Fruit fly (Drosophila melanogaster) whole organism, embryonic: Measurements from ENCODE around the gene mwh.

ENCODE experiments used
- Aef1 ChIP-seq: fragments of 200-800 bp; sonication (Bioruptor generic); IDR thresholded peaks from 3 replicates; pipeline ENCODE4 v1.3.6; 2022; ENCODE audit warnings: missing biosample characterization, missing genetic modification characterization
- Antp ChIP-seq: fragments of 200-800 bp; sonication (Bioruptor generic); optimal IDR thresholded peaks from 3 replicates; lab custom pipeline; 2016; ENCODE audit warnings: missing biosample characterization, missing genetic modification characterization
- Awh ChIP-seq: fragments of 200-800 bp; sonication (Bioruptor generic); IDR thresholded peaks from 2 replicates; pipeline ENCODE4, ENCODE4 v1.3.6; 2022; ENCODE audit warnings: missing biosample characterization, missing genetic modification characterization
- BEAF-32 ChIP-seq: fragments of 200-800 bp; sonication (Bioruptor generic); optimal IDR thresholded peaks from 3 replicates; lab custom pipeline; 2017; ENCODE audit warnings: missing biosample characterization, missing genetic modification characterization, mild to moderate bottlenecking, moderate library complexity, missing genetic modification reagents
- CG10209 ChIP-seq: fragments of 200-800 bp; sonication (Bioruptor generic); optimal IDR thresholded peaks from 3 replicates; lab custom pipeline; 2017; ENCODE audit warnings: missing biosample characterization, mild to moderate bottlenecking, missing genetic modification characterization, missing genetic modification reagents
- CG10267 ChIP-seq: fragments of 200-800 bp; sonication (Bioruptor generic); optimal IDR thresholded peaks from 2 replicates; lab custom pipeline; 2018; ENCODE audit warnings: missing biosample characterization, mild to moderate bottlenecking, missing genetic modification characterization, moderate library complexity
- CG10431 ChIP-seq: fragments of 200-800 bp; sonication (Bioruptor generic); optimal IDR thresholded peaks from 3 replicates; lab custom pipeline; 2018; ENCODE audit warnings: missing biosample characterization, mild to moderate bottlenecking, missing genetic modification characterization
- CG10979 ChIP-seq: fragments of 200-800 bp; sonication (Bioruptor generic); optimal IDR thresholded peaks from 2 replicates; lab custom pipeline; 2018; ENCODE audit warnings: missing biosample characterization, mild to moderate bottlenecking, missing genetic modification characterization, moderate library complexity
- CG11560 ChIP-seq: fragments of 200-800 bp; sonication (Bioruptor generic); IDR thresholded peaks from 3 replicates; pipeline ENCODE4 v1.3.6; 2022; ENCODE audit warnings: missing biosample characterization, missing genetic modification characterization
- CG12219 ChIP-seq: fragments of 200-800 bp; sonication (Bioruptor generic); optimal IDR thresholded peaks from 3 replicates; lab custom pipeline; 2018; ENCODE audit warnings: missing biosample characterization, mild to moderate bottlenecking, missing genetic modification characterization
- CG12299 ChIP-seq: fragments of 200-800 bp; sonication (Bioruptor generic); optimal IDR thresholded peaks from 2 replicates; lab custom pipeline; 2018; ENCODE audit warnings: missing biosample characterization, mild to moderate bottlenecking, missing genetic modification characterization
- CG12942 ChIP-seq: fragments of 200-800 bp; sonication (Bioruptor generic); optimal IDR thresholded peaks from 3 replicates; lab custom pipeline; 2016; ENCODE audit warnings: missing biosample characterization, missing genetic modification characterization
- CG13424 ChIP-seq: fragments of 200-800 bp; sonication (Bioruptor generic); optimal IDR thresholded peaks from 2 replicates; lab custom pipeline; 2019; ENCODE audit warnings: missing biosample characterization, mild to moderate bottlenecking, missing genetic modification characterization, moderate library complexity
- CG14050 ChIP-seq: fragments of 200-800 bp; sonication (Bioruptor generic); IDR thresholded peaks from 3 replicates; pipeline ENCODE4 v1.3.6; 2022; ENCODE audit warnings: missing biosample characterization, missing genetic modification characterization
- CG15073 ChIP-seq: fragments of 200-800 bp; sonication (Bioruptor generic); optimal IDR thresholded peaks from 2 replicates; lab custom pipeline; 2016; ENCODE audit warnings: missing biosample characterization, missing genetic modification characterization
- CG15601 ChIP-seq: fragments of 200-800 bp; sonication (Bioruptor generic); optimal IDR thresholded peaks from 3 replicates; lab custom pipeline; 2019; ENCODE audit warnings: missing biosample characterization, mild to moderate bottlenecking, missing genetic modification characterization, moderate library complexity
- CG33213 ChIP-seq: fragments of 200-800 bp; sonication (Bioruptor generic); optimal IDR thresholded peaks from 3 replicates; lab custom pipeline; 2016; ENCODE audit warnings: missing biosample characterization, missing genetic modification characterization
- CG6791 ChIP-seq: fragments of 200-800 bp; sonication (Bioruptor generic); IDR thresholded peaks from 3 replicates; pipeline ENCODE4 v1.3.6; 2022; ENCODE audit warnings: missing biosample characterization, missing genetic modification characterization; ENCODE audit not compliant: partially characterized antibody
- CG7963 ChIP-seq: fragments of 200-800 bp; sonication (Bioruptor generic); IDR thresholded peaks from 3 replicates; pipeline ENCODE4 v1.3.6; 2022; ENCODE audit warnings: missing biosample characterization, missing genetic modification characterization; ENCODE audit not compliant: partially characterized antibody
- CG8089 ChIP-seq: fragments of 200-800 bp; sonication (Bioruptor generic); optimal IDR thresholded peaks from 3 replicates; lab custom pipeline; 2016; ENCODE audit warnings: missing biosample characterization, missing genetic modification characterization
- CG8924 ChIP-seq: fragments of 200-800 bp; optimal IDR thresholded peaks from 3 replicates; lab custom pipeline; 2019; ENCODE audit warnings: missing biosample characterization, mild to moderate bottlenecking, missing genetic modification characterization, moderate library complexity
- CG9215 ChIP-seq: fragments of 200-800 bp; sonication (Bioruptor generic); IDR thresholded peaks from 2 replicates; pipeline ENCODE4 v1.3.6; 2022; ENCODE audit warnings: missing biosample characterization, missing genetic modification characterization
- CHES-1-like ChIP-seq: fragments of 200-800 bp; sonication (Bioruptor generic); optimal IDR thresholded peaks from 2 replicates; lab custom pipeline; 2016; ENCODE audit warnings: missing biosample characterization, missing genetic modification characterization
- Fer2 ChIP-seq: fragments of 200-800 bp; sonication (Bioruptor generic); optimal IDR thresholded peaks from 2 replicates; lab custom pipeline; 2018; ENCODE audit warnings: missing biosample characterization, mild to moderate bottlenecking, missing genetic modification characterization, moderate library complexity
- Oaz ChIP-seq: fragments of 200-800 bp; sonication (Bioruptor generic); IDR thresholded peaks from 2 replicates; pipeline ENCODE4 v1.3.6; 2022; ENCODE audit warnings: missing biosample characterization, missing genetic modification characterization
- Rx ChIP-seq: fragments of 200-800 bp; sonication (Bioruptor generic); IDR thresholded peaks from 2 replicates; pipeline ENCODE4 v1.3.6; 2022; ENCODE audit warnings: missing biosample characterization, missing genetic modification characterization
- Usf ChIP-seq: fragments of 200-800 bp; sonication (Bioruptor generic); optimal IDR thresholded peaks from 2 replicates; lab custom pipeline; 2017; ENCODE audit warnings: missing genotype, missing biosample characterization, missing genetic modification characterization
- ato ChIP-seq: fragments of 200-800 bp; sonication (Bioruptor generic); IDR thresholded peaks from 2 replicates; pipeline ENCODE4 v1.3.6; 2022; ENCODE audit warnings: missing biosample characterization, missing genetic modification characterization; ENCODE audit not compliant: partially characterized antibody
- br ChIP-seq: fragments of >200 bp; optimal IDR thresholded peaks from 2 replicates; lab custom pipeline; 2017
- corto ChIP-seq: fragments of 200-800 bp; sonication (Bioruptor generic); optimal IDR thresholded peaks from 2 replicates; lab custom pipeline; 2016; ENCODE audit warnings: missing biosample characterization, mild to moderate bottlenecking, missing genetic modification characterization, moderate library complexity
- dati ChIP-seq: fragments of 200-800 bp; sonication (Bioruptor generic); IDR thresholded peaks from 2 replicates; pipeline ENCODE4 v1.3.6; 2022; ENCODE audit warnings: missing biosample characterization, missing genetic modification characterization
- dm ChIP-seq: fragments of 200-800 bp; sonication (Bioruptor generic); optimal IDR thresholded peaks from 3 replicates; lab custom pipeline; 2016; ENCODE audit warnings: missing biosample characterization, missing genetic modification characterization
- fd102C ChIP-seq: fragments of 200-800 bp; sonication (Bioruptor generic); optimal IDR thresholded peaks from 2 replicates; lab custom pipeline; 2018; ENCODE audit warnings: missing biosample characterization, mild to moderate bottlenecking, missing genetic modification characterization, moderate library complexity
- hbn ChIP-seq: fragments of 200-800 bp; sonication (Bioruptor generic); IDR thresholded peaks from 2 replicates; pipeline ENCODE4 v1.3.6; 2022; ENCODE audit warnings: missing biosample characterization, missing genetic modification characterization; ENCODE audit not compliant: partially characterized antibody
- jigr1 ChIP-seq: fragments of 200-800 bp; sonication (Bioruptor generic); IDR thresholded peaks from 3 replicates; pipeline ENCODE4 v1.3.6; 2022; ENCODE audit warnings: missing biosample characterization, missing genetic modification characterization
- kah ChIP-seq: fragments of 200-800 bp; sonication (Bioruptor generic); optimal IDR thresholded peaks from 2 replicates; lab custom pipeline; 2018; ENCODE audit warnings: missing biosample characterization, mild to moderate bottlenecking, missing genetic modification characterization
- lmd ChIP-seq: fragments of 200-800 bp; sonication (Bioruptor generic); IDR thresholded peaks from 2 replicates; pipeline ENCODE4 v1.3.6; 2022; ENCODE audit warnings: missing biosample characterization, missing genetic modification characterization
- p53 ChIP-seq: fragments of 200-800 bp; sonication (Bioruptor generic); optimal IDR thresholded peaks from 2 replicates; lab custom pipeline; 2016; ENCODE audit warnings: missing biosample characterization, missing genetic modification characterization
- pnt ChIP-seq: fragments of 200-800 bp; sonication (Bioruptor generic); optimal IDR thresholded peaks from 3 replicates; lab custom pipeline; 2016; ENCODE audit warnings: missing biosample characterization, missing genetic modification characterization
- sc ChIP-seq, 3 experiments: fragments of >200 bp in 2 of 3; fragments of 200-800 bp in 1 of 3; sonication (Bioruptor generic) in 1 of 3; optimal IDR thresholded peaks; 2 replicates in 2 of 3; 3 replicates in 1 of 3; lab custom pipeline; 2017; ENCODE audit warnings: mild to moderate bottlenecking in 1 of 3, missing biosample characterization in 1 of 3, missing genetic modification characterization in 1 of 3, missing genetic modification reagents in 1 of 3
- schlank ChIP-seq: fragments of 200-800 bp; sonication (Bioruptor generic); optimal IDR thresholded peaks from 2 replicates; lab custom pipeline; 2018; ENCODE audit warnings: missing biosample characterization, mild to moderate bottlenecking, missing genetic modification characterization
- scrt ChIP-seq: fragments of 200-800 bp; sonication (Bioruptor generic); optimal IDR thresholded peaks from 2 replicates; lab custom pipeline; 2018; ENCODE audit warnings: missing biosample characterization, mild to moderate bottlenecking, missing genetic modification characterization, moderate library complexity
- sim ChIP-seq: fragments of 200-800 bp; sonication (Bioruptor generic); IDR thresholded peaks from 2 replicates; pipeline ENCODE4 v1.3.6; 2022; ENCODE audit warnings: missing biosample characterization, missing genetic modification characterization
- slou ChIP-seq: fragments of 200-800 bp; sonication (Bioruptor generic); optimal IDR thresholded peaks from 3 replicates; lab custom pipeline; 2016; ENCODE audit warnings: missing biosample characterization, missing genetic modification characterization
- so ChIP-seq: fragments of 200-800 bp; sonication (Bioruptor generic); IDR thresholded peaks from 3 replicates; pipeline ENCODE4 v1.3.6; 2022; ENCODE audit warnings: missing biosample characterization, missing genetic modification characterization
- sob ChIP-seq: fragments of 200-800 bp; sonication (Bioruptor generic); IDR thresholded peaks from 2 replicates; pipeline ENCODE4 v1.3.6; 2022; ENCODE audit warnings: missing biosample characterization, missing genetic modification characterization
- sr ChIP-seq: fragments of 200-800 bp; sonication (Bioruptor generic); IDR thresholded peaks from 3 replicates; pipeline ENCODE4 v1.3.6; 2022; ENCODE audit warnings: missing biosample characterization, missing genetic modification characterization
- usp ChIP-seq: fragments of >200 bp; optimal IDR thresholded peaks from 2 replicates; lab custom pipeline; 2017; ENCODE audit warnings: missing biosample characterization, missing genetic modification characterization
- zfh2 ChIP-seq: fragments of 200-800 bp; sonication (Bioruptor generic); optimal IDR thresholded peaks from 2 replicates; lab custom pipeline; 2016; ENCODE audit warnings: missing biosample characterization, missing genetic modification characterization

mwh gene

DNA sequence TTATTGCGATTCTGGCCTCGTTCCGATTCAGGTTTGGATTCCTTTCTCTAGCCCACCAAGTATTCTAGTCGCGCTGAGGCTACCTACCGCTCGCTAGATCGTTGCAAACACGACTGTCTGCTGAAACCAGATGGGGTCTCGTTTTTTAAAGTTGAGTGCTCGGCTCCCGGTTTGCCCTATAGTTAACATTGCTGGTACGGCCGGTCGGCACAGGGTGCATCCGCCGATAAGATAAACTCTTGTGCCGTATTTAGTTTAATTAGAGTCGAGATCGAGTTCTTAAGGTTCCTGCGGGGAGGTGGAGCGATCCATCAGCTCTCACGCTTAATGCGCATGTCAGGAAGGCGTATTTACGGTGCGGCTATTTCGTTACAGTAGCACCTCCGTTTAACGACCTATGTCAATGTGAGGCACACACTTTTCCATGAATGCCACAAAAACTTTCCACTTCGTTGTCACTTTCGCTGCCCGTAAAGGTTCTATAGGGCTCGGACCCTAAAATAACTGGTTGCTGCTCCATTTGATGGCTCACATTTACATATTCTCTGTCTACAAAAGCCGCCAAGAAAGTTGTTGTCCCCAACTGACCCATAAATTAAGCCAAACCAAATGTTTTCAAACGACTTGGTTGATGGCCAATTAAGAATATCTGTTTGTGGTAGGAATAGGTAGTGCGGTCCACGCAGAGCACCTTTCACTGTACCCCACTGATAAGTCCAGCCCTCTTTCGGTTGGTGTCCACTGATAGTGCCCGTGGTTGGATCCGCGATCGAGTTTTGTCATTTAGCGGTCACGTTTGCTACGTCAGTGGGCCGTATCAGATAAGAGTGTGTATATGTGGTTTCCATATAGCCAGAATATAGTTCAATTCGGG, 4.3 kb downstream of the mwh start, which contains the start of gene CG9119 (continued):
- TF ChIP-seq usp (GFP tag; lab: Kevin White, UChicago) (no peak), CG15073 (GFP tag; lab: Kevin White, UChicago) (no peak), p53 (GFP tag; lab: Kevin White, UChicago) (peak; percentile 11), kah (GFP tag; lab: Kevin White, UChicago) (no peak), slou (GFP tag; lab: Kevin White, UChicago) (no peak), scrt (peak; percentile 53), CG15601 (tag; lab: Kevin White, UChicago) (peak; percentile 39), CG9215 (GFP tag; lab: Robert Waterston, UW) (peak; percentile 63), CHES-1-like (GFP tag; lab: Kevin White, UChicago) (peak; percentile 71), CG13424 (tag; lab: Kevin White, UChicago) (peak; percentile 65), br (no peak), lmd (peak; percentile 70), CG33213 (no peak), CG11560 (tag; lab: Robert Waterston, UW) (peak; percentile 59; the same call in 2 of the 3 replicates), sr (no peak; the same call in 2 of the 3 replicates), pnt (GFP tag; lab: Kevin White, UChicago) (peak; percentile 64), CG10267 (peak; percentile 25), fd102C (GFP tag; lab: Kevin White, UChicago) (no peak), sob (GFP tag; lab: Robert Waterston, UW) (peak; percentile 38; the same call in 1 of the 2 replicates), CG12299 (tag; lab: Kevin White, UChicago) (peak; percentile 29), BEAF-32 (no peak), dm (GFP tag; lab: Kevin White, UChicago) (no peak), schlank (peak; percentile 60), corto (no peak), CG10209 (peak; percentile 74), dati (GFP tag; lab: Robert Waterston, UW) (no peak), CG7963 (GFP tag; lab: Robert Waterston, UW) (no peak), sc (optimal IDR thresholded peaks at IDR 0.05; lab: Kevin White, UChicago) (no peak), sc (GFP tag; optimal IDR thresholded peaks at IDR 0.05; lab: Kevin White, UChicago) (peak; percentile 32), zfh2 (peak; percentile 66), CG10431 (GFP tag; lab: Kevin White, UChicago) (peak; percentile 35), CG8924 (tag; lab: Kevin White, UChicago) (peak; percentile 68), Oaz (GFP tag; lab: Robert Waterston, UW) (no peak), CG14050 (GFP tag; lab: Robert Waterston, UW) (peak; percentile 21; the same call in 1 of the 3 replicates), Fer2 (tag; lab: Kevin White, UChicago) (peak; percentile 12), Aef1 (GFP tag; lab: Robert Waterston, UW) (peak; percentile 69), sim (GFP tag; lab: Robert Waterston, UW) (no peak), CG12942 (GFP tag; lab: Kevin White, UChicago) (peak; percentile 39), Usf (no peak), CG8089 (peak; percentile 31), so (GFP tag; lab: Robert Waterston, UW) (no peak), ato (no peak), Rx (GFP tag; lab: Robert Waterston, UW) (no peak), CG6791 (GFP tag; lab: Robert Waterston, UW) (no peak), CG10979 (tag; lab: Kevin White, UChicago) (peak; percentile 50), jigr1 (GFP tag; lab: Robert Waterston, UW) (no peak), Awh (0 out of 2 replicates have a peak, but pooled peaks have one; percentile 40), Antp (GFP tag; lab: Kevin White, UChicago) (peak; percentile 71), CG12219 (peak; percentile 58), hbn (GFP tag; lab: Robert Waterston, UW) (no peak)
